Fruit fly (Drosophila melanogaster): ENCODE measurements around the gene CG14265.

- TF ChIP-seq CG3407 (GFP tag; optimal IDR thresholded peaks at IDR 0.05), result no peak
- no peak for TF ChIP-seq dysf (GFP tag; IDR thresholded peaks at IDR 0.05)
- no peak for TF ChIP-seq unc-4 (GFP tag; IDR thresholded peaks at IDR 0.05; ENCODE audit: partially characterized antibody)
- TF ChIP-seq Dfd (GFP tag; optimal IDR thresholded peaks at IDR 0.05), result no peak
- no peak for TF ChIP-seq CG14050 (GFP tag; IDR thresholded peaks at IDR 0.05)
- TF ChIP-seq Xrp1 (GFP tag; IDR thresholded peaks at IDR 0.05), result no peak
- no peak for TF ChIP-seq grau (tag; optimal IDR thresholded peaks at IDR 0.05)
- TF ChIP-seq CG9437 (GFP tag; optimal IDR thresholded peaks at IDR 0.05), result no peak
- no peak for TF ChIP-seq CG14441 (GFP tag; IDR thresholded peaks at IDR 0.05)
- no peak for TF ChIP-seq CG8924 (tag; optimal IDR thresholded peaks at IDR 0.05)
These were observed at the start of gene CG14265 for dm6 chrX:3236586-3236985.
